Fruit fly (Drosophila melanogaster): ENCODE data around the gene Met.

dm6 chrX:11573529-11573928 is 42.4 kb upstream of the Met start, which contains the start of gene CG11696:
- TF ChIP-seq lola (GFP tag; optimal IDR thresholded peaks at IDR 0.05) = no peak
- TF ChIP-seq CG12659 (GFP tag; optimal IDR thresholded peaks at IDR 0.05) = no peak
- no peak for TF ChIP-seq CG18619 (GFP tag; optimal IDR thresholded peaks at IDR 0.05)
- no peak for TF ChIP-seq CG6689 (GFP tag; IDR thresholded peaks at IDR 0.05)
- TF ChIP-seq pzg (GFP tag; optimal IDR thresholded peaks at IDR 0.05) = peak; percentile 21
- no peak for TF ChIP-seq CG3995 (GFP tag; optimal IDR thresholded peaks at IDR 0.05)
- TF ChIP-seq inv (GFP tag; IDR thresholded peaks at IDR 0.05; ENCODE audit: partially characterized antibody) = no peak
- TF ChIP-seq Oli (tag; optimal IDR thresholded peaks at IDR 0.05) = no peak
